Fruit fly (Drosophila melanogaster): ENCODE results near the gene Yp3.

The Yp3 gene

DNA sequence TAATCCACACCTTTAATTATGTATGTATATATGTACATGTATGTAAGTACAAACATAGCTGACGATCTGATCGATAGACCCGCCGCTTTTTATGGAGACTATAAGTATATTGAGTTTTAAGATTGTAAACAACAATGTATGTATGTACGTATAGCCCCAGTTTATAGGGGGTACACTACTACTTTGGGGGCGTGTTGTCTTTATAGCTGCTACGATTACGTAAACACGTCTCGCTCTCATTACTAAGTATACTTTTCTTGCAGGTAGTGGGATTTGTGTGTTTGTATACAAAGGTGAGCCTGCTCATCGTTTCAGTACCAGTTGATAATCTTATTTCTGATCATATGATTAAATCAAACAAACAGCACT is 9.5 kb upstream of the Yp3 start (continued):
- TF ChIP-seq dati (GFP tag; IDR thresholded peaks at IDR 0.05) (no peak), so (GFP tag; IDR thresholded peaks at IDR 0.05) (peak; percentile 9; the same call in 1 of the 3 replicates), MBD-R2 (GFP tag; IDR thresholded peaks at IDR 0.05) (no peak), trem (tag; optimal IDR thresholded peaks at IDR 0.05) (no peak), B-H2 (GFP tag; optimal IDR thresholded peaks at IDR 0.05) (peak; percentile 68), CG12071 (GFP tag; optimal IDR thresholded peaks at IDR 0.05) (peak; percentile 10), CG14441 (GFP tag; IDR thresholded peaks at IDR 0.05) (no peak), CG17912 (GFP tag; optimal IDR thresholded peaks at IDR 0.05) (no peak), gsb (GFP tag; IDR thresholded peaks at IDR 0.05) (no peak; the same call in 1 of the 2 replicates), Atf6 (GFP tag; IDR thresholded peaks at IDR 0.05) (0 out of 2 replicates have a peak, but pooled peaks have one; percentile 10), fd64A (GFP tag; optimal IDR thresholded peaks at IDR 0.05) (peak; percentile 45), vfl (GFP tag; optimal IDR thresholded peaks at IDR 0.05) (no peak), CG8478 (optimal IDR thresholded peaks at IDR 0.05) (no peak), CG9437 (GFP tag; optimal IDR thresholded peaks at IDR 0.05) (peak; percentile 19), CG10543 (GFP tag; optimal IDR thresholded peaks at IDR 0.05) (peak; percentile 13), Gsc (GFP tag; IDR thresholded peaks at IDR 0.05) (no peak), CG10366 (GFP tag; IDR thresholded peaks at IDR 0.05) (no peak), Dad (GFP tag; optimal IDR thresholded peaks at IDR 0.05) (no peak), CG30431 (GFP tag; optimal IDR thresholded peaks at IDR 0.05) (no peak), abd-A (tag; optimal IDR thresholded peaks at IDR 0.05) (peak; percentile 33), mirr (GFP tag; optimal IDR thresholded peaks at IDR 0.05) (peak; percentile 75), CG13296 (GFP tag; optimal IDR thresholded peaks at IDR 0.05) (no peak), fd96Cb (tag; optimal IDR thresholded peaks at IDR 0.05) (no peak), Med (GFP tag) (peak; percentile 58), CG15073 (GFP tag; optimal IDR thresholded peaks at IDR 0.05) (no peak), zfh1 (GFP tag; IDR thresholded peaks at IDR 0.05) (no peak), gfzf (GFP tag; optimal IDR thresholded peaks at IDR 0.05) (no peak), tgo (GFP tag; IDR thresholded peaks at IDR 0.05) (no peak), run (tag; optimal IDR thresholded peaks at IDR 0.05) (no peak), lab (GFP tag; optimal IDR thresholded peaks at IDR 0.05) (no peak), CG10209 (GFP tag; optimal IDR thresholded peaks at IDR 0.05) (no peak), CG11398 (GFP tag; optimal IDR thresholded peaks at IDR 0.05) (no peak), CG8290 (GFP tag; optimal IDR thresholded peaks at IDR 0.05) (no peak), CG8290 (tag; optimal IDR thresholded peaks at IDR 0.05) (peak in 1 of 2 experiments; percentile 54)

DNA sequence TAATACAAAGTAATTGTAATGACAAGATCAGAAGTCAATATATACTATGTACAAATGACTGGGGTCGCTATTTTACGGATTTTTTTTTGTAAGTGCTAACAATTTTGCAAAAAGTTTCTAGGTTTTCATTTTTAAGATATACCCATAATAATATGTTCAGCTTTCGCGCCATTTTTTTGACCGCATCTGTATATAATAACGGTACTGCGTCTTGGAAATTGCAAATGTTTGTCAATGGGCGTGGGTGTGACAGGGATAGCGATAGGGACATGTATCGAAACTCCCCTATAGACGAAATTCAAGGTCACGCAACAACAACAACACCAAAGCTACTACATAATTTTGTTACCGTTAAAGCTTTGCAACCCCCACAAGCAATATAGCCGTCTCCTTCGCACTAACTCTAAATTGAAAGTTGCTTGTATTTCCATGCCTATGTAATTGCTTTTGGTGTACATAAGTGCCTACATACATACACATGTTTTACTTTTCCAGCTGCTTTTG is 6.8 kb upstream of the Yp3 start:
- TF ChIP-seq ci (GFP tag; IDR thresholded peaks at IDR 0.05) (no peak), sqz (GFP tag; optimal IDR thresholded peaks at IDR 0.05) (no peak), CG13624 (GFP tag; optimal IDR thresholded peaks at IDR 0.05) (peak; percentile 82), CTCF (GFP tag; optimal IDR thresholded peaks at IDR 0.05) (no peak), CG11696 (GFP tag; IDR thresholded peaks at IDR 0.05) (peak; percentile 55; the same call in 1 of the 2 replicates), Kr (GFP tag; optimal IDR thresholded peaks at IDR 0.05) (no peak), ken (GFP tag; IDR thresholded peaks at IDR 0.05) (no peak), CG17829 (tag; optimal IDR thresholded peaks at IDR 0.05) (no peak), sisA (GFP tag; IDR thresholded peaks at IDR 0.05) (no peak), CG6765 (GFP tag; optimal IDR thresholded peaks at IDR 0.05) (no peak), luna (GFP tag; optimal IDR thresholded peaks at IDR 0.05) (no peak), CG15514 (GFP tag; optimal IDR thresholded peaks at IDR 0.05) (peak; percentile 32), CG32772 (GFP tag; IDR thresholded peaks at IDR 0.05) (no peak), pzg (GFP tag; optimal IDR thresholded peaks at IDR 0.05) (no peak), CG12219 (GFP tag; optimal IDR thresholded peaks at IDR 0.05) (no peak), kay (GFP tag; optimal IDR thresholded peaks at IDR 0.05) (no peak), CG12769 (tag; optimal IDR thresholded peaks at IDR 0.05) (no peak), CG10959 (GFP tag; IDR thresholded peaks at IDR 0.05) (no peak), bsh (GFP tag; optimal IDR thresholded peaks at IDR 0.05) (no peak), CG12942 (GFP tag; optimal IDR thresholded peaks at IDR 0.05) (no peak), fd96Cb (tag; optimal IDR thresholded peaks at IDR 0.05) (no peak), otp (GFP tag; IDR thresholded peaks at IDR 0.05) (no peak)
